Fruit fly (Drosophila melanogaster) whole organism: ENCODE measurements around the gene Xport-B.

Experiments
- CG8478 ChIP-seq: fragments of >200 bp; optimal IDR thresholded peaks from 2 replicates; lab custom pipeline; 2018; ENCODE audit warnings: inconsistent platforms
- Dll ChIP-seq: fragments of >200 bp; optimal IDR thresholded peaks from 2 replicates; lab custom pipeline; 2017
- EcR ChIP-seq, 2 experiments: fragments of >200 bp; optimal IDR thresholded peaks; 2 replicates each; lab custom pipeline; 2017; ENCODE audit warnings: missing biosample characterization in 2 of 2, missing genetic modification characterization in 2 of 2, missing genetic modification reagents in 2 of 2
- pan ChIP-seq: fragments of >200 bp; optimal IDR thresholded peaks from 2 replicates; lab custom pipeline; 2017
- psq ChIP-seq: fragments of >200 bp; optimal IDR thresholded peaks from 2 replicates; lab custom pipeline; 2017
- usp ChIP-seq: fragments of >200 bp; optimal IDR thresholded peaks from 2 replicates; lab custom pipeline; 2017; ENCODE audit warnings: missing biosample characterization, missing genetic modification characterization, mixed read lengths

Xport-B gene

DNA sequence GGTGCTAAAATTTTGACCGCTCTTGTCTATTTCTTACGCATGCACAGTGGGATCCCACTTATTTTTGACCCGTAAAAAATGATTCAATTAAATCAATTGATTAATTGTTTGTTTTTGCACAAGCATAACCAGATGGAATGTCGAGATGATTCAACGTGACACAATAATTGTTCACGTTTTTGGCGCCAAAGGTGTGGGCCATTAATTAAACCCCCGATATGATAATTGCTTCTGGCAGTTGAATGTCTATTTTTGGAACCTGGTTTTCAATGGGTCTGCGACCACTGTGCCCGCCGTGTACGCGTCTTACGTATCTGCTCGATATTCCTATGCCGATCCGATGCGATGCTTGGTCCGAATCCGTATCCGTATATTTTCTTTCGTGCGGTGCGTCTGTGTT is 23.2 kb downstream of the Xport-B start:
- TF ChIP-seq psq (lab: Kevin White, UChicago) = no peak
- no peak for TF ChIP-seq usp
- TF ChIP-seq EcR (GFP tag; optimal IDR thresholded peaks at IDR 0.05; lab: Kevin White, UChicago) = no peak
- no peak for TF ChIP-seq CG8478
- TF ChIP-seq pan (lab: Kevin White, UChicago) = no peak
- no peak for TF ChIP-seq Dll

DNA sequence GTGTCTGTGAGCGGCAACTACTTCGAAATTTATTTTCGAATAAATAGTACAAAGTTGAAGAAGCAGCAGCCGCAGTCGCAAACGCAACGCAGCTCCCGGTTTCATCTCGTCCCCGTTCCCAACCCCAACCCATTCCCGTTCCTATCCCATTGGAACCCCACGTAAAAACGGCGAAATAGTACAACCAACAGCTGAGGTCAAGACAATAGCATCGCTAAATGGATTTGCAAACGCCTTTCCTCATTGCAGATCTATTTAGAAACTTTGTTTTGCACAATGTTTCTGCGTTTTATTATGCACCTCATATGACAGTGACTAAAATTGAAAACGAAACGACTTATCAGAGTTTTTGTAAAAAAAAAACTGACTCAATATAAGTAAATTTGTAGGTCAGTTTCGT is 23.8 kb downstream of the Xport-B start:
- TF ChIP-seq CG8478 (no peak), pan (lab: Kevin White, UChicago) (no peak), Dll (no peak), EcR (GFP tag; optimal IDR thresholded peaks at IDR 0.05; lab: Kevin White, UChicago) (no peak), usp (no peak), psq (lab: Kevin White, UChicago) (no peak)

DNA sequence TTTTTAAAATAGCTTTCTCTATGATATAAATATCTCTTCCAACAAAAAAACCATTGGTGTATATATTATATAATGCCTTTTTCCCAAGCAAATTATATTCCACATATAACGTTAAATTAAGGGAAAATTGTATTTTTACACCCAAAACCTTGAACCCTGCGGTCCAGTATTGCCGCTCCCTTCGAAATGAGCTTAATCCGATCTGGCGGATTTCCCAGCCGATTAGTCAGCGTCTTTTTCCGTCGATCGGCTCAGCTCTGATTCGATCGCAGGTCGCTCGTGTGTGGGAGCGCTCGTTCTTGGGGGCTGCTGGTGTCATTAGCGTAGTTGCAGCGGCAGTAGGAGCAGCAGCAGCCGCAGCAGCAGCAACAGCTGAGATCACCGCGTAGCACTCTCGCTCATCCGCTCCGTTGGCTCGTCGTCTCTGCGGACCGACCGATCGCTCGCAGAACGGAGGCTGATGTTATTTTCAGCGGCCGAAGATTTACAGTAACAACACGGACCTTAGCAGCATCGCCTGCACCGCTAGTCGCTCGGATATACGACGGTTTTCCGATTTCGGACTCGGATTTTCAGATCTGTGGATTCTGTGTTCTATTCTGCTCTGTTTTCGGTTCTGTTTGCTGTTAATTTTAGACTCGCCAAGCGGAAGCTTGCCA is 24.7 kb downstream of the Xport-B start, which contains the start of gene CG4733:
Gene CG4733 (plus strand): TSS at position 350 of the 659 bp plus-strand sequence.
- no peak for TF ChIP-seq CG8478
- no peak for TF ChIP-seq EcR (GFP tag; optimal IDR thresholded peaks at IDR 0.05; lab: Kevin White, UChicago)
- TF ChIP-seq usp = no peak
- TF ChIP-seq Dll = no peak
- no peak for TF ChIP-seq pan (lab: Kevin White, UChicago)
- no peak for TF ChIP-seq psq (lab: Kevin White, UChicago)

DNA sequence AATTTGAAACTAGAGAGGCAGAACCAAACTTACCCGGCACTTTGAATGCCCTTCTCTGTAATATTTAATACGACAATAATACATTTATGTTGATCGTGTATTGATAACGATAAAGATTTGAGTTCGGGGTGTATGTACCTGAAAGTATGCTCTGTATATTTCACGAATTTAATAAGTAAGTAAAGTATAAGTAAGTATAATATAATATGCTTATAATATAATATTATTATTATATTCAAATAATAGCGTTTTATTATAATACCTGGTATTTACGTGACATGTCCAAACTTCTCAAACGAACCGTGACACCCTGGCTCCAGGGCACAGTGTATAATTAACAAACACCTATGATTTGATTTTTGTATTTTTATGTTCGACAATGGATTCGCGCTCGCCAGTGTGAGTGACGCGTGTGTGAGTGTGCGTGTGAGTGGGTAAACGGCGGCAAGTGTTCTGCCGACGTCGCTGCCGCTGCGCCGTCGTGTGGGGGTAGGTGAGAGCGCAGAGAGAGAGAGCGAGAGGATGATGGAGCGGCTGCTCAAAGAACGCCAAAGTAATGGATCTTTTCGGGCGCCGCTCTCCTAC is 25.5 kb downstream of the Xport-B start:
- TF ChIP-seq EcR (GFP tag; optimal IDR thresholded peaks at IDR 0.05; lab: Kevin White, UChicago) (no peak), Dll (peak; percentile 82)

DNA sequence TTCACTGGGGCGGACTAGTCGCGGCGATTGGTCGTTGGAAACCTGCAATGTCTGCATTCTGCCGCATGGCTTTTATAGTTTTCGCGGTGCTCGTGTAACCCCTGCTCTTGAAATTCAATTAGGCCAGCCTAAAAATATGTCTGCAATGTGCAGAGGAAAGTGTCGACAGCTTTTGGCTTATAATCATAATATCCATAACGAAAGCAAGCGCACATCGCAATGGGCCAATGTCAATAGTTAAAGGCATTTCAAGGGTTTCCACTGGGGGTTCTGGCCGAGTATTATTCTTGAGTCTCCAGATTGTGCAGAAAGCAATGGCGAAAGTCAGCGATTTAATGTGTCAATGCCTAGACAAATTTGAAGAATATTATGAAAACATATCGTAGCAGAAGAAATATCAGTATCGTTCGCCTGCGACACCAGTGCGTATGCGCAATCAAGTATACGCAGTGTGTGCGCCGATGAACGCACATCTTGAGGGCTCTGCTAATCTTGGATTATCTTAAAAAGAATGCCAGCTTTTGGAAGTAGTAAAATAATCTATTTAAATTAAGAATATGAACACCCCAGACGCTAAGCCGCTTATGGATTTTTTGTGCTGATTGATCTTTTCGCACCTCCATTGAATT is 26.9 kb downstream of the Xport-B start, which contains the start of gene ninaE:
Gene ninaE (minus strand): TSS at position 51 of the 629 bp plus-strand sequence.
- TF ChIP-seq psq (lab: Kevin White, UChicago) (no peak), usp (no peak), Dll (no peak), pan (lab: Kevin White, UChicago) (no peak), EcR (GFP tag; optimal IDR thresholded peaks at IDR 0.05; lab: Kevin White, UChicago) (no peak), CG8478 (no peak)

DNA sequence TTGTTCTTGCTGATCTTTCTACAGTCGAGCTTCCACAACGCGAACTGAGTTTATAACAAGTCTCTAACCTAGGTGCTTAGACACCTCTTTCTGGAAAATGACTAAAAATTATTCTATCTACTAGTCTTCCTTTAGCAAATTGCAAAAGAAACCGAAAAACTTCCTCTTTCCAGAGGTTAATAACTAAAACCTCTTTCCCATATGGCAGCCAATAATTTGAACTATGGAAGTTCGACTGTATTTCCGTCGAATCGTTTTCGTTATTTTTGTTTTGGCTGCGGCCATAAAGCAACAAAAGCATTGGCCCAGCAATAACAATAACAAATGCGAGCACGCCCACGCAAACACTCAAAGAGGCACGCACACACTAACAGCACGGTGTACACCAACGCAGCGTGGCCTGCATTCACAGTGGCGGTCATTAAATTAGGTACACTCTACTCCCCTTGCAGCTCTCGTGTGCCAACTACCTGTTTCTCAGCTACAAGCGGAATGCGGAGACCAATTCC is 34.7 kb downstream of the Xport-B start:
- TF ChIP-seq pan (lab: Kevin White, UChicago) (no peak), usp (no peak), EcR (GFP tag; optimal IDR thresholded peaks at IDR 0.05; lab: Kevin White, UChicago) (no peak), Dll (no peak), psq (lab: Kevin White, UChicago) (no peak)

DNA sequence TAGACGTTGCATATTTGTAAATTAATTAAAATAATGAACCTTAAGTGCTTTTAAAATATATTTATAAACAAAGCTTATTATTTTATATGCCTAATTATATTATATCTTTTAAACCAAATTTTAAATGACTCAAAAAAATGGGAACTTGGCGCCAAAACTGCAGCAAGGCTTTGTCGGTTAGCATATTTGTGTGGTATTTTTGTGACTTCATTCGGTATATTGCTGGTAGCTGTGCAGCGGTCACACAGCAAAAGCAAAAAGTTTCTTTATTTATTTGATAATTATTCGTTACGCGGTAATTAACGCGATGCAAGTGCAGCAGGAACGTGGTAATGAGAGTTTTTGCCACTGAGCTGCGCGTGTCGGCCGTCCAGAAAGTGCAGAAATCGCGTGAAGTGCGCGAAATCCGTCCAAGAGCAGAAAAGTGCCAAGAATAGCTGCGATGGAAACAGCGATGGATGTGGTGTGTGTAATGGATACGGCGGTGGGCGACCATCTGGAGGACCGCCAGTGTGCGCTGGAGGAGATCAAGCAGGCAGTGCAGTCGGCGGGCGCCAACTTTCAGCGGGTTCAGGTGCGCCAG is 35.7 kb downstream of the Xport-B start, which contains the start of gene Ask1:
Gene Ask1 (plus strand): TSS at position 250 of the 583 bp plus-strand sequence.
- TF ChIP-seq psq (lab: Kevin White, UChicago) (no peak), EcR (GFP tag; optimal IDR thresholded peaks at IDR 0.05; lab: Kevin White, UChicago) (no peak), CG8478 (no peak), pan (lab: Kevin White, UChicago) (no peak)

DNA sequence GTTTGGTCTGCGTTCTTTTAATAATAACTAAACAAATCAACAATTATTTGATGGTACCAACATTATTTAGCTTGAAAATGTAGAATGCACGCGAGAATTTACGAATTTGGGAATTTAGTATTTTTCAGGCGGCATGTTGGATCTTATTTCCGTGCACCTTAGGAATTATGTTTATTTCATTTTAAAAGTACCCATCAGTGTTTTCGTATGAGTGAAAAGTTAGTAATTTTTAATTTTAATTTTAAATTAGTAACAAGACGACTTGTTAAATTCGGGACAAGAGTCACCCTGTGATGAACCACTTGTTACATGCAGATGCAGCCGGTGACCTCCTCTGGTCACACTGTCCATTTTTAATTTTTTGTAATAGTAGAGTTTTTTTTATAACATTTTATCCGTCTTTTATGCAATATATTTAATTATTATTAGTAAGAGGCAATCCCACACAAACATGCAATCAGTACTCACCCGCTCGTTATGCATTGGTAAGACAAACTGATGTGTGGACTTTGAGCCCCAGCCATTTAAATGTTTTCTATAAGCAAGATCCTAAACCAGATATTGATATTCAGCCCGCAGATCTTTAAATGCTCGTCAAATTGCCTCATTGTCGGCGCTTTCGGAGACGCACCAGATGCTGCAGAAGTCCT is 37.7 kb downstream of the Xport-B start, which contains the start of the genes CG17186 and Arc42:
Gene CG17186 (minus strand): TSS at position 88 of the 650 bp plus-strand sequence.
Gene Arc42 (plus strand): TSS at position 311 of the 650 bp plus-strand sequence.
- TF ChIP-seq psq (lab: Kevin White, UChicago) = no peak
- no peak for TF ChIP-seq pan (lab: Kevin White, UChicago)
- TF ChIP-seq EcR (GFP tag; optimal IDR thresholded peaks at IDR 0.05; lab: Kevin White, UChicago) = no peak
- no peak for TF ChIP-seq usp
- TF ChIP-seq CG8478 = no peak
- TF ChIP-seq Dll = no peak

DNA sequence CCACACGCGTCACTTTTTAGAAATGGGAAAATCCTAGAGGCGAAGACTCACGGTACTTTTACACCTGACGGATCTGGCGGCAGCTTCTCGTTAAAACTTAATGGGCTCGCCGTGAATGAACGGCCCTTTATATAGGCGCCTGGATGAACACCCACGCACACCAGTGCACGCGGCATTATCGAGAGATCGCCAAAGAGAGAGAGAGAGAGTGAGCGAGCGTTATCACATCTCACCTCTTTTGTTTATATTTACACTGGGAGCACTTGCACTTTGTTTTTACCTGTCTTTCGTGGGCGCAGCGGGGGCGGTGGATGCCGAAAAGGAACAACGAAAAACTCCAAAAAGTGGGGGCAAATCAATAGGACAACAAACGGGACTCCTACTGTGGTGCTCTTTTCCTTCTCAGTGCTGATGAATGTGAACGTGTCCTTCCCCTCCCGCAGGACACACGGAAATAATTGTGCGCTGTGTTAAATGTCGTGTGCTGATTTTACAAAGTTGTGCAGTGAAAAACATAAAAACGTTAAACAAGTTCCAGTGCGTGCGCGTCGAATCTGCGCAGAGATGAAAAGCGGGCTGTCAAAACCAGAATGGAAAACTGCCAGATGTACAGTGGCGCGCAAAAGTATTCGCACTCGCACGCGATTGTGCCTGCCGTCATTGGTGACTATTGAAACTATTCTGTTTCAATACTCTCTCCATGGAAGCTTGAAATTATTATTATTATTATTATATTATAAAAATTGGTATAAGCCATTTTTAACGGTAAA is 39.9 kb downstream of the Xport-B start, which contains the start of gene Mrp5:
Gene Mrp5 (minus strand): TSS at position 561 of the 770 bp plus-strand sequence.
- TF ChIP-seq Dll (peak; percentile 75), usp (no peak)

DNA sequence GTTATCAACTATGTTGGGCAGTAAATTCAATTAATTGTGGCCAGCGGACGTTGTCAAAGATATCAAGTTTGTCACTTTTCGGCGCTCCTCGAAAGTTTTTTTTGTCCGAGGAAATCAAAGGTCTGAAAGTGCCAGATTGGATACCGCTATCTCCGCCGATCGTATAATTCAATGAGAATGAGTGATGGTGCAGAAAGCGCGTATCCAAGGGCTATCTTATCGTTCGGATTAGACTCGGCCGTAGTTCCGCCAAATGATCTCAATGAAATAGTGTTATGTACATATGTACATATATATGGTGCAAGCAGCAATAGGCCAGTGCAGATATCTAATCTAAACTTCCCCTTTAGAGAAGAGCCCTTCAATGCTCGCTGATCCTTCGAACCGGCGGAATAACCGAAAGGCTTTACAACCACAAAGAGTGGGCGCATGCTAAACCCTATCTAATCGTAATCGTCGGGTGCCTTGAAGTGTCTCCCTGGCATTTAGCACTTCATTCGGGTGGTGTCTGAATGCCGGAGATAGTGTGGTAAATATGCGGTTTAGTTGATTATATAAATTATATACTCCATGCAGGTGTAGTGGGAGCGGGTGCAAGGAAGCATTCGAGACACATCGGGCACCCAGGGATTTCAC is 42.0 kb downstream of the Xport-B start:
- no peak for TF ChIP-seq usp
- no peak for TF ChIP-seq CG8478
- no peak for TF ChIP-seq pan (lab: Kevin White, UChicago)
- no peak for TF ChIP-seq EcR (GFP tag; optimal IDR thresholded peaks at IDR 0.05; lab: Kevin White, UChicago)
- TF ChIP-seq Dll = no peak
- no peak for TF ChIP-seq psq (lab: Kevin White, UChicago)
